Fruit fly (Drosophila melanogaster) whole organism, embryonic: ENCODE measurements around the gene sv.
A peak's percentile ranks its signal among the peaks of the same experiment; 100 is the strongest.

Experiments
- Abd-B ChIP-seq: fragments of 200-800 bp; sonication (Bioruptor generic); optimal IDR thresholded peaks from 2 replicates; lab custom pipeline; 2018; ENCODE audit warnings: missing biosample characterization, mild to moderate bottlenecking, missing genetic modification characterization, moderate library complexity
- Awh ChIP-seq: fragments of 200-800 bp; sonication (Bioruptor generic); IDR thresholded peaks from 2 replicates; pipeline ENCODE4, ENCODE4 v1.3.6; 2022; ENCODE audit warnings: missing biosample characterization, missing genetic modification characterization
- B-H2 ChIP-seq: fragments of 200-800 bp; sonication (Bioruptor generic); optimal IDR thresholded peaks from 2 replicates; lab custom pipeline; 2018; ENCODE audit warnings: missing biosample characterization, mild to moderate bottlenecking, missing genetic modification characterization
- BEAF-32 ChIP-seq: fragments of 200-800 bp; sonication (Bioruptor generic); optimal IDR thresholded peaks from 3 replicates; lab custom pipeline; 2017; ENCODE audit warnings: missing biosample characterization, missing genetic modification characterization, mild to moderate bottlenecking, moderate library complexity, missing genetic modification reagents
- CG10267 ChIP-seq: fragments of 200-800 bp; sonication (Bioruptor generic); optimal IDR thresholded peaks from 2 replicates; lab custom pipeline; 2018; ENCODE audit warnings: missing biosample characterization, mild to moderate bottlenecking, missing genetic modification characterization, moderate library complexity
- CG10431 ChIP-seq: fragments of 200-800 bp; sonication (Bioruptor generic); optimal IDR thresholded peaks from 3 replicates; lab custom pipeline; 2018; ENCODE audit warnings: missing biosample characterization, mild to moderate bottlenecking, missing genetic modification characterization
- CG10959 ChIP-seq: fragments of 200-800 bp; sonication (Bioruptor generic); IDR thresholded peaks from 2 replicates; pipeline ENCODE4 v1.3.6; 2022; ENCODE audit warnings: missing biosample characterization, missing genetic modification characterization
- CG12071 ChIP-seq: fragments of 200-800 bp; sonication (Bioruptor generic); optimal IDR thresholded peaks from 3 replicates; lab custom pipeline; 2018; ENCODE audit warnings: missing biosample characterization, mild to moderate bottlenecking, missing genetic modification characterization
- CG12769 ChIP-seq: fragments of 200-800 bp; sonication (Bioruptor generic); optimal IDR thresholded peaks from 2 replicates; lab custom pipeline; 2019; ENCODE audit warnings: missing biosample characterization, mild to moderate bottlenecking, missing genetic modification characterization, moderate library complexity
- CG14014 ChIP-seq: fragments of 200-800 bp; sonication (Bioruptor generic); IDR thresholded peaks from 2 replicates; pipeline ENCODE4 v1.3.6; 2022; ENCODE audit warnings: missing biosample characterization, missing genetic modification characterization
- CG1792 ChIP-seq: fragments of 200-800 bp; sonication (Bioruptor generic); optimal IDR thresholded peaks from 2 replicates; lab custom pipeline; 2016; ENCODE audit warnings: missing biosample characterization, missing genetic modification characterization
- CG18011 ChIP-seq: fragments of 200-800 bp; sonication (Bioruptor generic); optimal IDR thresholded peaks from 2 replicates; lab custom pipeline; 2017; ENCODE audit warnings: missing biosample characterization, missing genetic modification characterization, mild to moderate bottlenecking, moderate library complexity, missing genotype
- CG2129 ChIP-seq: fragments of 200-800 bp; sonication (Bioruptor generic); IDR thresholded peaks from 2 replicates; pipeline ENCODE4 v1.3.6; 2022; ENCODE audit warnings: missing biosample characterization, missing genetic modification characterization; ENCODE audit not compliant: partially characterized antibody
- CG2199 ChIP-seq: fragments of 200-800 bp; sonication (Bioruptor generic); IDR thresholded peaks from 3 replicates; pipeline ENCODE4 v1.3.6; 2022; ENCODE audit warnings: missing biosample characterization, missing genetic modification characterization
- CG2202 ChIP-seq: fragments of 200-800 bp; sonication (Bioruptor generic); optimal IDR thresholded peaks from 2 replicates; lab custom pipeline; 2018; ENCODE audit warnings: missing biosample characterization, mild to moderate bottlenecking, missing genetic modification characterization
- CG31365 ChIP-seq: fragments of 200-800 bp; sonication (Bioruptor generic); optimal IDR thresholded peaks from 2 replicates; lab custom pipeline; 2018; ENCODE audit warnings: missing biosample characterization, mild to moderate bottlenecking, missing genetic modification characterization
- CG31441 ChIP-seq: fragments of 200-800 bp; sonication (Bioruptor generic); IDR thresholded peaks from 2 replicates; pipeline ENCODE4 v1.3.6; 2022; ENCODE audit warnings: missing biosample characterization, missing genetic modification characterization
- CG32532 ChIP-seq: fragments of 200-800 bp; sonication (Bioruptor generic); IDR thresholded peaks from 2 replicates; pipeline ENCODE4 v1.3.6; 2022; ENCODE audit warnings: missing biosample characterization, missing genetic modification characterization
- CG32772 ChIP-seq: fragments of 200-800 bp; sonication (Bioruptor generic); IDR thresholded peaks from 2 replicates; pipeline ENCODE4 v1.3.6; 2022; ENCODE audit warnings: missing biosample characterization, missing genetic modification characterization
- CG34422 ChIP-seq: fragments of 200-800 bp; sonication (Bioruptor generic); IDR thresholded peaks from 3 replicates; pipeline ENCODE4 v1.3.6; 2022; ENCODE audit warnings: missing biosample characterization, missing genetic modification characterization
- CG4360 ChIP-seq: fragments of 200-800 bp; sonication (Bioruptor generic); IDR thresholded peaks from 2 replicates; pipeline ENCODE4 v1.3.6; 2022; ENCODE audit warnings: missing biosample characterization, missing genetic modification characterization
- CG6791 ChIP-seq: fragments of 200-800 bp; sonication (Bioruptor generic); IDR thresholded peaks from 3 replicates; pipeline ENCODE4 v1.3.6; 2022; ENCODE audit warnings: missing biosample characterization, missing genetic modification characterization; ENCODE audit not compliant: partially characterized antibody
- CG7372 ChIP-seq: fragments of 200-800 bp; sonication (Bioruptor generic); IDR thresholded peaks from 2 replicates; pipeline ENCODE4 v1.3.6; 2022; ENCODE audit warnings: missing biosample characterization, missing genetic modification characterization
- CG9215 ChIP-seq: fragments of 200-800 bp; sonication (Bioruptor generic); IDR thresholded peaks from 2 replicates; pipeline ENCODE4 v1.3.6; 2022; ENCODE audit warnings: missing biosample characterization, missing genetic modification characterization
- Dfd ChIP-seq, 2 experiments: fragments of >200 bp; optimal IDR thresholded peaks; 2 replicates each; lab custom pipeline; 2017; ENCODE audit warnings: missing biosample characterization in 2 of 2, missing genetic modification characterization in 2 of 2
- Elba2 ChIP-seq: fragments of 200-800 bp; sonication (Bioruptor generic); optimal IDR thresholded peaks from 3 replicates; lab custom pipeline; 2016; ENCODE audit warnings: missing biosample characterization, missing genetic modification characterization
- H2.0 ChIP-seq: fragments of 200-800 bp; sonication (Bioruptor generic); IDR thresholded peaks from 2 replicates; pipeline ENCODE4 v1.3.6; 2022; ENCODE audit warnings: missing biosample characterization, missing genetic modification characterization
- Hmx ChIP-seq: fragments of 200-800 bp; sonication (Bioruptor generic); optimal IDR thresholded peaks from 2 replicates; lab custom pipeline; 2016; ENCODE audit warnings: missing biosample characterization, missing genetic modification characterization
- Hr3 ChIP-seq: fragments of 200-800 bp; sonication (Bioruptor generic); optimal IDR thresholded peaks from 3 replicates; lab custom pipeline; 2016; ENCODE audit warnings: missing biosample characterization, missing genetic modification characterization
- Hr39 ChIP-seq: fragments of >200 bp; optimal IDR thresholded peaks from 2 replicates; lab custom pipeline; 2017
- Max ChIP-seq: fragments of 200-800 bp; sonication (Bioruptor generic); optimal IDR thresholded peaks from 2 replicates; lab custom pipeline; 2016; ENCODE audit warnings: missing biosample characterization, mild to moderate bottlenecking, missing genetic modification characterization
- NC2α ChIP-seq: fragments of 200-800 bp; sonication (Bioruptor generic); optimal IDR thresholded peaks from 2 replicates; lab custom pipeline; 2016; ENCODE audit warnings: missing biosample characterization, missing genetic modification characterization
- NK7.1 ChIP-seq: fragments of 200-800 bp; sonication (Bioruptor generic); optimal IDR thresholded peaks from 3 replicates; lab custom pipeline; 2016; ENCODE audit warnings: missing biosample characterization, missing genetic modification characterization
- Oaz ChIP-seq: fragments of 200-800 bp; sonication (Bioruptor generic); IDR thresholded peaks from 2 replicates; pipeline ENCODE4 v1.3.6; 2022; ENCODE audit warnings: missing biosample characterization, missing genetic modification characterization
- ara ChIP-seq: fragments of 200-800 bp; sonication (Bioruptor generic); IDR thresholded peaks from 2 replicates; pipeline ENCODE4 v1.3.6; 2022; ENCODE audit warnings: missing biosample characterization, missing genetic modification characterization
- bsh ChIP-seq, 2 experiments: fragments of 200-800 bp; sonication (Bioruptor generic); optimal IDR thresholded peaks; 2 replicates each; lab custom pipeline; 2017 to 2018; ENCODE audit warnings: mild to moderate bottlenecking in 2 of 2, missing biosample characterization in 2 of 2, missing genetic modification characterization in 2 of 2, moderate library complexity in 1 of 2
- cas ChIP-seq: fragments of 200-800 bp; sonication (Bioruptor generic); IDR thresholded peaks from 2 replicates; pipeline ENCODE4 v1.3.6; 2022; ENCODE audit warnings: missing biosample characterization, missing genetic modification characterization
- croc ChIP-seq: fragments of 200-800 bp; sonication (Bioruptor generic); conservative IDR thresholded peaks from 3 replicates; pipeline ENCODE4 v1.3.6; 2022; ENCODE audit warnings: missing biosample characterization, missing genetic modification characterization
- dmrt99B ChIP-seq: fragments of 200-800 bp; sonication (Bioruptor generic); optimal IDR thresholded peaks from 2 replicates; lab custom pipeline; 2018; ENCODE audit warnings: missing biosample characterization, mild to moderate bottlenecking, missing genetic modification characterization, moderate library complexity
- fd102C ChIP-seq: fragments of 200-800 bp; sonication (Bioruptor generic); optimal IDR thresholded peaks from 2 replicates; lab custom pipeline; 2018; ENCODE audit warnings: missing biosample characterization, mild to moderate bottlenecking, missing genetic modification characterization, moderate library complexity
- fru ChIP-seq: fragments of >200 bp; optimal IDR thresholded peaks from 2 replicates; lab custom pipeline; 2017
- ken ChIP-seq: fragments of 200-800 bp; sonication (Bioruptor generic); IDR thresholded peaks from 3 replicates; pipeline ENCODE4 v1.3.6; 2022; ENCODE audit warnings: missing biosample characterization, missing genetic modification characterization
- klu ChIP-seq: fragments of 200-800 bp; sonication (Bioruptor generic); IDR thresholded peaks from 2 replicates; pipeline ENCODE4 v1.3.6; 2022; ENCODE audit warnings: missing biosample characterization, missing genetic modification characterization
- lbe ChIP-seq: fragments of 200-800 bp; sonication (Bioruptor generic); optimal IDR thresholded peaks from 2 replicates; lab custom pipeline; 2016; ENCODE audit warnings: missing biosample characterization, mild to moderate bottlenecking, missing genetic modification characterization
- nmo ChIP-seq: fragments of 200-800 bp; sonication (Bioruptor generic); optimal IDR thresholded peaks from 2 replicates; lab custom pipeline; 2018; ENCODE audit warnings: missing biosample characterization, mild to moderate bottlenecking, missing genetic modification characterization, moderate library complexity
- peb ChIP-seq: fragments of 200-800 bp; sonication (Bioruptor generic); IDR thresholded peaks from 2 replicates; pipeline ENCODE4 v1.3.6; 2022; ENCODE audit warnings: missing biosample characterization, missing genetic modification characterization
- pfk ChIP-seq: fragments of 200-800 bp; sonication (Bioruptor generic); optimal IDR thresholded peaks from 2 replicates; lab custom pipeline; 2018; ENCODE audit warnings: missing biosample characterization, mild to moderate bottlenecking, missing genetic modification characterization, moderate library complexity
- pnt ChIP-seq: fragments of 200-800 bp; sonication (Bioruptor generic); optimal IDR thresholded peaks from 3 replicates; lab custom pipeline; 2016; ENCODE audit warnings: missing biosample characterization, missing genetic modification characterization
- sens-2 ChIP-seq: fragments of 200-800 bp; sonication (Bioruptor generic); IDR thresholded peaks from 2 replicates; pipeline ENCODE4 v1.3.6; 2022; ENCODE audit warnings: missing biosample characterization, missing genetic modification characterization
- sima ChIP-seq: fragments of 200-800 bp; sonication (Bioruptor generic); optimal IDR thresholded peaks from 2 replicates; lab custom pipeline; 2016; ENCODE audit warnings: missing biosample characterization, missing genetic modification characterization
- sisA ChIP-seq: fragments of 200-800 bp; sonication (Bioruptor generic); IDR thresholded peaks from 2 replicates; pipeline ENCODE4 v1.3.6; 2022; ENCODE audit warnings: missing biosample characterization, missing genetic modification characterization
- so ChIP-seq: fragments of 200-800 bp; sonication (Bioruptor generic); IDR thresholded peaks from 3 replicates; pipeline ENCODE4 v1.3.6; 2022; ENCODE audit warnings: missing biosample characterization, missing genetic modification characterization
- tin ChIP-seq: fragments of 200-800 bp; sonication (Bioruptor generic); optimal IDR thresholded peaks from 3 replicates; lab custom pipeline; 2016; ENCODE audit warnings: missing biosample characterization, missing genetic modification characterization

Gene sv

dm6 chr4:1146456-1146855 is 57.9 kb downstream of the sv start (continued):
- no peak for TF ChIP-seq sisA
- peak; percentile 60 for TF ChIP-seq BEAF-32 (GFP tag; lab: Kevin White, UChicago)
- TF ChIP-seq CG12769 (tag; lab: Kevin White, UChicago) = peak; percentile 29
- TF ChIP-seq CG10267 = peak; percentile 4
- TF ChIP-seq Max (GFP tag; lab: Kevin White, UChicago) = peak; percentile 19
- no peak for TF ChIP-seq CG4360 (GFP tag; lab: Robert Waterston, UW)
- no peak for TF ChIP-seq croc (GFP tag; lab: Robert Waterston, UW)
- TF ChIP-seq sima (GFP tag; lab: Kevin White, UChicago) = no peak
- no peak for TF ChIP-seq dmrt99B (tag; lab: Kevin White, UChicago)
- TF ChIP-seq pfk (GFP tag; lab: Kevin White, UChicago) = peak; percentile 67
- TF ChIP-seq NC2α (GFP tag; lab: Kevin White, UChicago) = no peak
- no peak for TF ChIP-seq fru (lab: Kevin White, UChicago)
- TF ChIP-seq CG31365 = no peak
- no peak for TF ChIP-seq so
- peak; percentile 6 for TF ChIP-seq B-H2 (GFP tag; lab: Kevin White, UChicago)
- no peak for TF ChIP-seq Elba2 (GFP tag; lab: Kevin White, UChicago)
- TF ChIP-seq CG10431 (GFP tag; lab: Kevin White, UChicago) = peak; percentile 15
- TF ChIP-seq Hmx (GFP tag; lab: Kevin White, UChicago) = no peak
- TF ChIP-seq CG2129 = no peak
- no peak for TF ChIP-seq CG2202
- no peak for TF ChIP-seq Awh (GFP tag; lab: Robert Waterston, UW)
- no peak for TF ChIP-seq CG18011 (GFP tag; lab: Kevin White, UChicago)
- no peak for TF ChIP-seq sens-2 (GFP tag; lab: Robert Waterston, UW)
- no peak for TF ChIP-seq CG32772 (GFP tag; lab: Robert Waterston, UW)
- no peak for TF ChIP-seq peb (GFP tag; lab: Robert Waterston, UW)
- no peak for TF ChIP-seq CG1792 (GFP tag; lab: Kevin White, UChicago)
- TF ChIP-seq klu (GFP tag; lab: Robert Waterston, UW) = no peak
- no peak for TF ChIP-seq CG6791 (GFP tag; lab: Robert Waterston, UW)
- TF ChIP-seq Oaz (GFP tag; lab: Robert Waterston, UW) = no peak
- no peak for TF ChIP-seq CG10959 (GFP tag; lab: Robert Waterston, UW)
- TF ChIP-seq nmo (GFP tag; lab: Kevin White, UChicago) = no peak
- TF ChIP-seq pnt (GFP tag; lab: Kevin White, UChicago) = no peak
- no peak; the same call in none of the 3 replicates for TF ChIP-seq CG2199
- TF ChIP-seq NK7.1 = no peak
- TF ChIP-seq fd102C (GFP tag; lab: Kevin White, UChicago) = no peak
- no peak for TF ChIP-seq cas (GFP tag; lab: Robert Waterston, UW)
- no peak for TF ChIP-seq ara
- TF ChIP-seq Hr39 (lab: Kevin White, UChicago) = no peak
- no peak for TF ChIP-seq CG12071 (GFP tag; lab: Kevin White, UChicago)
- TF ChIP-seq H2.0 (GFP tag; lab: Robert Waterston, UW) = no peak
- no peak for TF ChIP-seq CG7372 (GFP tag; lab: Robert Waterston, UW)
- TF ChIP-seq CG31441 (GFP tag; lab: Robert Waterston, UW) = peak; percentile 37; the same call in 1 of the 2 replicates
- no peak for TF ChIP-seq Dfd (GFP tag; optimal IDR thresholded peaks at IDR 0.05; lab: Kevin White, UChicago)
- TF ChIP-seq ken (GFP tag; lab: Robert Waterston, UW) = no peak
- no peak for TF ChIP-seq tin
- no peak for TF ChIP-seq Abd-B (GFP tag; lab: Kevin White, UChicago)
- no peak for TF ChIP-seq CG9215 (GFP tag; lab: Robert Waterston, UW)
- no peak; the same call in 1 of the 2 replicates for TF ChIP-seq CG14014
- no peak for TF ChIP-seq CG34422 (GFP tag; lab: Robert Waterston, UW)
- no peak for TF ChIP-seq Hr3 (GFP tag; lab: Kevin White, UChicago)
- no peak for TF ChIP-seq bsh (GFP tag; optimal IDR thresholded peaks at IDR 0.05; lab: Kevin White, UChicago)
- TF ChIP-seq lbe (GFP tag; lab: Kevin White, UChicago) = no peak
- TF ChIP-seq CG32532 (GFP tag; lab: Robert Waterston, UW) = no peak
